Fruit fly (Drosophila melanogaster) whole organism, adult: ENCODE measurements around the gene CG43271.

Experiments
- CG1620 ChIP-seq: fragments of 200-800 bp; sonication (Bioruptor generic); optimal IDR thresholded peaks from 2 replicates; lab custom pipeline; 2016; ENCODE audit warnings: missing biosample characterization, missing genetic modification characterization
- CG5204 ChIP-seq: fragments of 200-800 bp; sonication (Bioruptor generic); optimal IDR thresholded peaks from 2 replicates; lab custom pipeline; 2016; ENCODE audit warnings: missing biosample characterization, missing genetic modification characterization
- CG7101 ChIP-seq: fragments of 200-800 bp; sonication (Bioruptor generic); optimal IDR thresholded peaks from 2 replicates; lab custom pipeline; 2018; ENCODE audit warnings: missing biosample characterization, mild to moderate bottlenecking, missing genetic modification characterization, moderate library complexity
- cnc ChIP-seq, 2 experiments: fragments of >200 bp; optimal IDR thresholded peaks; 2 replicates each; lab custom pipeline; 2017
- kay ChIP-seq: fragments of 200-800 bp; sonication (Bioruptor generic); peaks from one replicate; lab custom pipeline; 2016; ENCODE audit warnings: missing biosample characterization, missing genetic modification characterization, borderline replicate concordance

Gene CG43271

dm6 chr2L:17875147-17875546 is 39.7 kb downstream of the CG43271 start, which contains the start of gene CadN2:
CadN2 (minus strand) TSS chr2L:17875247.
- TF ChIP-seq CG7101: no peak
- no peak for TF ChIP-seq CG5204 (GFP tag; lab: Kevin White, UChicago)
- no peak for TF ChIP-seq CG1620 (GFP tag; lab: Kevin White, UChicago)
- TF ChIP-seq kay (GFP tag; lab: Kevin White, UChicago): no peak
- no peak for TF ChIP-seq cnc (optimal IDR thresholded peaks at IDR 0.05; lab: Kevin White, UChicago)
